Worm (Caenorhabditis elegans) whole organism, L4 larva: ENCODE results near the gene lipl-7.
A peak's percentile ranks its signal among the peaks of the same experiment; 100 is the strongest.

ENCODE experiments used
- F10B5.3 ChIP-seq: sonication (generic microtip); optimal IDR thresholded peaks from 2 replicates; lab custom pipeline; 2016; ENCODE audit warnings: mild to moderate bottlenecking, missing genetic modification characterization, missing compliant biosample characterization
- F26F4.8 ChIP-seq: fragments of 200-800 bp; sonication (Bioruptor generic); conservative IDR thresholded peaks from 2 replicates; pipeline ENCODE4 v1.3.6; 2022; ENCODE audit warnings: missing genetic modification characterization, missing compliant biosample characterization
- F37D6.2 ChIP-seq: sonication (generic microtip); optimal IDR thresholded peaks from 2 replicates; lab custom pipeline; 2016; ENCODE audit warnings: mild to moderate bottlenecking, missing genetic modification characterization, missing compliant biosample characterization
- T26A8.4 ChIP-seq: fragments of 200-800 bp; sonication (Bioruptor generic); IDR thresholded peaks from 2 replicates; pipeline ENCODE4 v1.3.6; 2022; ENCODE audit warnings: missing genetic modification characterization, missing compliant biosample characterization
- ZK337.2 ChIP-seq: fragments of 200-800 bp; sonication (Bioruptor generic); IDR thresholded peaks from 2 replicates; pipeline ENCODE4 v1.3.6; 2022; ENCODE audit warnings: missing genetic modification reagents, missing genetic modification characterization, missing compliant biosample characterization
- aha-1 ChIP-seq: fragments of 150-350 bp; peaks from one replicate; lab custom pipeline; 2014; ENCODE audit warnings: missing biosample characterization, missing genetic modification characterization
- arid-1 ChIP-seq: fragments of 200-800 bp; sonication (Bioruptor generic); conservative IDR thresholded peaks from 2 replicates; pipeline ENCODE4 v1.3.6; 2022; ENCODE audit warnings: missing genetic modification reagents, missing genetic modification characterization, missing compliant biosample characterization
- ceh-20 ChIP-seq: fragments of 200-800 bp; sonication (Bioruptor generic); IDR thresholded peaks from 2 replicates; pipeline ENCODE4 v1.3.6; 2022; ENCODE audit warnings: missing genetic modification reagents, missing genetic modification characterization, missing compliant biosample characterization
- ces-1 ChIP-seq: fragments of 150-350 bp; sonication (generic microtip); optimal IDR thresholded peaks from 4 replicates; lab custom pipeline; 2014; ENCODE audit warnings: missing biosample characterization, missing genetic modification reagents, missing genetic modification characterization
- cey-2 ChIP-seq: sonication (generic microtip); optimal IDR thresholded peaks from 3 replicates; lab custom pipeline; 2017; ENCODE audit warnings: missing genetic modification characterization, mild to moderate bottlenecking, missing compliant biosample characterization, antibody characterized with exemption, borderline replicate concordance; ENCODE audit not compliant: insufficient read depth
- dmd-8 ChIP-seq: fragments of 200-800 bp; sonication (Bioruptor generic); IDR thresholded peaks from 2 replicates; pipeline ENCODE4 v1.3.6; 2022; ENCODE audit warnings: missing genetic modification characterization, missing compliant biosample characterization
- dve-1 ChIP-seq: sonication (generic microtip); optimal IDR thresholded peaks from 2 replicates; lab custom pipeline; 2017; ENCODE audit warnings: antibody characterized with exemption, mild to moderate bottlenecking, missing genetic modification characterization, missing compliant biosample characterization; ENCODE audit not compliant: insufficient read depth
- fkh-10 ChIP-seq: fragments of 150-350 bp; optimal IDR thresholded peaks from 2 replicates; lab custom pipeline; 2014; ENCODE audit warnings: missing biosample characterization, missing genetic modification reagents, missing genetic modification characterization
- hif-1 ChIP-seq, 2 experiments: sonication (generic microtip); optimal IDR thresholded peaks; 2 replicates each; lab custom pipeline; 2016 to 2017; ENCODE audit warnings: missing compliant biosample characterization in 2 of 2, missing genetic modification characterization in 2 of 2, missing genetic modification reagents in 2 of 2, missing genotype in 2 of 2, mild to moderate bottlenecking in 1 of 2
- hlh-11 ChIP-seq: fragments of 200-800 bp; sonication (Bioruptor generic); optimal IDR thresholded peaks from 2 replicates; lab custom pipeline; 2018; ENCODE audit warnings: mild to moderate bottlenecking, missing genetic modification characterization, missing compliant biosample characterization
- hmg-1.1 ChIP-seq: fragments of 200-800 bp; sonication (Bioruptor generic); IDR thresholded peaks from 2 replicates; pipeline ENCODE4 v1.3.6; 2022; ENCODE audit warnings: missing genetic modification reagents, missing genetic modification characterization, missing compliant biosample characterization
- jun-1 ChIP-seq: fragments of 150-350 bp; optimal IDR thresholded peaks from 2 replicates; lab custom pipeline; 2014; ENCODE audit warnings: missing biosample characterization, missing genetic modification reagents, missing genetic modification characterization
- lim-7 ChIP-seq: fragments of 200-800 bp; sonication (Bioruptor generic); IDR thresholded peaks from 2 replicates; pipeline ENCODE4 v1.3.6; 2022; ENCODE audit warnings: missing genetic modification characterization, missing compliant biosample characterization
- lin-38 ChIP-seq: fragments of 200-800 bp; sonication (Bioruptor generic); IDR thresholded peaks from 2 replicates; pipeline ENCODE4 v1.3.6; 2022; ENCODE audit warnings: missing genetic modification reagents, missing genetic modification characterization, missing compliant biosample characterization
- lsy-2 ChIP-seq, 2 experiments: fragments of 150-350 bp in 1 of 2; sonication (generic microtip) in 1 of 2; optimal IDR thresholded peaks; 2 replicates each; lab custom pipeline; 2014 to 2017; ENCODE audit warnings: missing biosample characterization in 2 of 2, missing genetic modification characterization in 2 of 2
- mdl-1 ChIP-seq, 2 experiments: fragments of 150-350 bp in 1 of 2; sonication (generic microtip) in 1 of 2; optimal IDR thresholded peaks; 2 replicates each; lab custom pipeline; 2014 to 2017; ENCODE audit warnings: missing biosample characterization in 2 of 2, missing genetic modification characterization in 2 of 2
- mep-1 ChIP-seq: fragments of 150-350 bp; sonication (generic microtip); optimal IDR thresholded peaks from 3 replicates; lab custom pipeline; 2014; ENCODE audit warnings: missing biosample characterization, missing genetic modification characterization
- mes-2 ChIP-seq: sonication (generic microtip); optimal IDR thresholded peaks from 2 replicates; lab custom pipeline; 2016; ENCODE audit warnings: missing genotype, mild to moderate bottlenecking, missing genetic modification characterization, missing compliant biosample characterization; ENCODE audit not compliant: poor library complexity, severe bottlenecking
- mxl-3 ChIP-seq: fragments of 200-800 bp; sonication (Bioruptor generic); optimal IDR thresholded peaks from 2 replicates; lab custom pipeline; 2018; ENCODE audit warnings: mild to moderate bottlenecking, missing genetic modification characterization, missing compliant biosample characterization
- nhr-10 ChIP-seq: fragments of 150-350 bp; optimal IDR thresholded peaks from 2 replicates; lab custom pipeline; 2014; ENCODE audit warnings: missing biosample characterization, missing genetic modification characterization
- nhr-11 ChIP-seq: fragments of 150-350 bp; optimal IDR thresholded peaks from 2 replicates; lab custom pipeline; 2014; ENCODE audit warnings: missing biosample characterization, missing genetic modification characterization
- nhr-28 ChIP-seq: fragments of 150-350 bp; optimal IDR thresholded peaks from 2 replicates; lab custom pipeline; 2014; ENCODE audit warnings: missing biosample characterization, missing genetic modification characterization
- nhr-41 ChIP-seq: fragments of 200-800 bp; sonication (Bioruptor generic); IDR thresholded peaks from 2 replicates; pipeline ENCODE4 v1.3.6; 2022; ENCODE audit warnings: missing genetic modification reagents, missing genetic modification characterization, missing compliant biosample characterization
- nhr-42 ChIP-seq: fragments of 200-800 bp; sonication (Bioruptor generic); IDR thresholded peaks from 2 replicates; pipeline ENCODE4 v1.3.6; 2022; ENCODE audit warnings: missing genetic modification characterization, missing compliant biosample characterization
- nhr-6 ChIP-seq: fragments of 150-350 bp; optimal IDR thresholded peaks from 2 replicates; lab custom pipeline; 2014; ENCODE audit warnings: missing biosample characterization, missing genetic modification characterization
- nhr-77 ChIP-seq: fragments of 150-350 bp; optimal IDR thresholded peaks from 2 replicates; lab custom pipeline; 2014; ENCODE audit warnings: missing biosample characterization, missing genetic modification characterization
- pha-4 ChIP-seq, 2 experiments: fragments of 150-350 bp in 1 of 2; fragments of 200-800 bp in 1 of 2; sonication (Bioruptor generic) in 1 of 2; IDR thresholded peaks in 1 of 2; optimal IDR thresholded peaks in 1 of 2; 2 replicates each; pipeline versions ENCODE4 v1.3.6 to Lab custom; 2014 to 2022; ENCODE audit warnings: missing genetic modification characterization in 2 of 2, missing genetic modification reagents in 2 of 2, missing biosample characterization in 1 of 2, missing compliant biosample characterization in 1 of 2
- pqm-1 ChIP-seq: sonication (generic microtip); optimal IDR thresholded peaks from 2 replicates; lab custom pipeline; 2017; ENCODE audit warnings: missing biosample characterization, missing genetic modification characterization
- rbr-2 ChIP-seq: sonication (generic microtip); optimal IDR thresholded peaks from 2 replicates; lab custom pipeline; 2016; ENCODE audit warnings: missing genotype, missing genetic modification characterization, missing compliant biosample characterization
- saeg-2 ChIP-seq: fragments of 200-800 bp; sonication (Bioruptor generic); IDR thresholded peaks from 2 replicates; pipeline ENCODE4 v1.3.6; 2022; ENCODE audit warnings: missing genetic modification reagents, missing genetic modification characterization, missing compliant biosample characterization
- snpc-1.2 ChIP-seq: fragments of 200-800 bp; sonication (Bioruptor generic); IDR thresholded peaks from 2 replicates; pipeline ENCODE4 v1.3.6; 2022; ENCODE audit warnings: missing genetic modification reagents, missing genetic modification characterization, missing compliant biosample characterization
- unc-130 ChIP-seq: sonication (generic microtip); optimal IDR thresholded peaks from 2 replicates; lab custom pipeline; 2016; ENCODE audit warnings: missing genetic modification reagents, missing genetic modification characterization, missing compliant biosample characterization
- unc-62 ChIP-seq, 3 experiments: fragments of 150-350 bp in 1 of 3; sonication (generic microtip); optimal IDR thresholded peaks in 2 of 3; peaks in 1 of 3; 1 replicate in 1 of 3; 2 replicates in 2 of 3; lab custom pipeline; 2014 to 2017; ENCODE audit warnings: missing biosample characterization in 3 of 3, missing genetic modification characterization in 3 of 3, missing genetic modification reagents in 3 of 3, missing genotype in 1 of 3
- zfp-2 ChIP-seq: sonication (generic microtip); optimal IDR thresholded peaks from 2 replicates; lab custom pipeline; 2016; ENCODE audit warnings: mild to moderate bottlenecking, missing genetic modification characterization, missing compliant biosample characterization
- ztf-7 ChIP-seq: fragments of 150-350 bp; optimal IDR thresholded peaks from 2 replicates; lab custom pipeline; 2014; ENCODE audit warnings: missing biosample characterization, missing genetic modification characterization

The lipl-7 gene

ce11 chrIV:10284194-10284910, 42.7 kb upstream of the lipl-7 start, which contains the start of gene rad-51 (continued):
- 0 out of 2 replicates have a peak, but pooled peaks have one; percentile 53 for TF ChIP-seq lim-7 (GFP tag; lab: Robert Waterston, UW)
- TF ChIP-seq jun-1, result peak; percentile 15
- no peak for TF ChIP-seq nhr-41 (GFP tag; lab: Robert Waterston, UW)
- peak in 1 of 2 experiments; percentile 64 for TF ChIP-seq mdl-1 (tag; optimal IDR thresholded peaks at IDR 0.05; lab: Kevin White, UChicago)
- no peak for TF ChIP-seq nhr-6 (tag; lab: Kevin White, UChicago)
- TF ChIP-seq hmg-1.1 (GFP tag; lab: Robert Waterston, UW), result peak; percentile 81
- TF ChIP-seq dve-1 (tag; lab: Kevin White, UChicago), result peak; percentile 47
- TF ChIP-seq F10B5.3 (tag; lab: Kevin White, UChicago), result no peak
- TF ChIP-seq F37D6.2, result no peak
- peak; percentile 33 for TF ChIP-seq nhr-77 (tag; lab: Kevin White, UChicago)
- no peak for TF ChIP-seq snpc-1.2
- peak; percentile 84 for TF ChIP-seq mep-1 (tag; lab: Kevin White, UChicago)
- peak; percentile 51 for TF ChIP-seq T26A8.4 (GFP tag; lab: Robert Waterston, UW)
- no peak for TF ChIP-seq F26F4.8
- TF ChIP-seq ces-1 (GFP tag; lab: Kevin White, UChicago), result no peak
- no peak for TF ChIP-seq zfp-2 (tag; lab: Kevin White, UChicago)
- peak; percentile 87 for TF ChIP-seq mxl-3 (GFP tag; lab: Kevin White, UChicago)
- TF ChIP-seq ceh-20 (GFP tag; lab: Robert Waterston, UW), result peak; percentile 32; the same call in 1 of the 2 replicates
- 0 out of 2 replicates have a peak, but pooled peaks have one; percentile 14 for TF ChIP-seq arid-1 (GFP tag; lab: Robert Waterston, UW)
- no peak for TF ChIP-seq fkh-10
- no peak for TF ChIP-seq pha-4 (GFP tag; IDR thresholded peaks at IDR 0.05; lab: Robert Waterston, UW)
- TF ChIP-seq pha-4 (tag; optimal IDR thresholded peaks at IDR 0.05; lab: Kevin White, UChicago), result no peak
- TF ChIP-seq ztf-7 (tag; lab: Kevin White, UChicago), result peak; percentile 37
- TF ChIP-seq hif-1 (tag; optimal IDR thresholded peaks at IDR 0.05; lab: Kevin White, UChicago), result peak in 1 of 2 experiments; percentile 25
- no peak for TF ChIP-seq dmd-8 (GFP tag; lab: Robert Waterston, UW)
- TF ChIP-seq cey-2 (tag; lab: Kevin White, UChicago), result no peak
- TF ChIP-seq nhr-10, result no peak
- TF ChIP-seq rbr-2 (tag; lab: Kevin White, UChicago), result peak; percentile 67
- TF ChIP-seq lsy-2 (tag; optimal IDR thresholded peaks at IDR 0.05; lab: Kevin White, UChicago), result peak in 1 of 2 experiments; percentile 69
- TF ChIP-seq mes-2 (tag; lab: Kevin White, UChicago), result peak; percentile 76
- peak; percentile 77 for TF ChIP-seq lin-38 (GFP tag; lab: Robert Waterston, UW)
- TF ChIP-seq nhr-11 (tag; lab: Kevin White, UChicago), result no peak

DNA sequence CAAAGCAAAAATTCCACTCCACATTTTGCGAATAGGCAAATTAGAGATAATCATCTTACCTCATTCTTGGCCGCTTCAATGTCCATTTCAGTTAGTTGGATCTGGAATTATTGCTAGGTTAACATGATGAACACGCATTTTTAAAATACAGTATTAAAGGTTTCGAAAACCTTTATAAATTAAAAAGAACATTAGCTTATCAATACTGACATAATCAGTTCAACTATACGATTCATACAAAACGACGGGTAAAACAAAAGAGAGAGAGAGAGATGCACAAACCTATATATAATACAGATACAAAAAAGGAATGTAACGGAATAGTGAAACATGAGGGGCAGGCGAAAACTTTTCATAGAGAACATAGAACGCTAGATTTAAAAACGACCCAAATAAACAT, 39.9 kb upstream of the lipl-7 start, which contains the start of gene thk-1:
thk-1 (minus strand) TSS at position 101 of the 400 bp plus-strand sequence.
- TF ChIP-seq unc-62 (GFP tag; optimal IDR thresholded peaks at IDR 0.05 in 1 of 2; lab: Kevin White, UChicago), result peak in 1 of 2 experiments; percentile 49
- no peak for TF ChIP-seq unc-62 (tag; optimal IDR thresholded peaks at IDR 0.05; lab: Kevin White, UChicago)
- TF ChIP-seq mep-1 (tag; lab: Kevin White, UChicago), result no peak
- TF ChIP-seq hif-1 (tag; optimal IDR thresholded peaks at IDR 0.05; lab: Kevin White, UChicago), result no peak
- TF ChIP-seq F26F4.8, result no peak
- no peak for TF ChIP-seq nhr-42 (GFP tag; lab: Robert Waterston, UW)
- peak; percentile 55 for TF ChIP-seq aha-1 (tag; lab: Kevin White, UChicago)
- no peak for TF ChIP-seq saeg-2 (GFP tag; lab: Robert Waterston, UW)
- TF ChIP-seq pqm-1 (tag; lab: Kevin White, UChicago), result peak; percentile 44
- no peak for TF ChIP-seq ZK337.2
- TF ChIP-seq nhr-28 (tag; lab: Kevin White, UChicago), result peak; percentile 7
- peak; percentile 12 for TF ChIP-seq dve-1 (tag; lab: Kevin White, UChicago)
- no peak for TF ChIP-seq unc-130 (GFP tag; lab: Kevin White, UChicago)
- TF ChIP-seq hlh-11 (tag; lab: Kevin White, UChicago), result no peak
